Worm (Caenorhabditis elegans) whole organism, early embryonic: Measurements from ENCODE around the gene F32D1.3.

Experiments used
- B0310.2 ChIP-seq: sonication (generic microtip); optimal IDR thresholded peaks from 2 replicates; lab custom pipeline; 2016; ENCODE audit warnings: mild to moderate bottlenecking, missing genetic modification characterization, missing compliant biosample characterization
- ama-1 ChIP-seq: fragments of 150-350 bp; optimal IDR thresholded peaks from 2 replicates; lab custom pipeline; 2014
- flt-1 ChIP-seq: fragments of 200-800 bp; sonication (Bioruptor generic); IDR thresholded peaks from 2 replicates; pipeline ENCODE4 v1.3.6; 2022; ENCODE audit warnings: missing genetic modification characterization, missing compliant biosample characterization

DNA sequence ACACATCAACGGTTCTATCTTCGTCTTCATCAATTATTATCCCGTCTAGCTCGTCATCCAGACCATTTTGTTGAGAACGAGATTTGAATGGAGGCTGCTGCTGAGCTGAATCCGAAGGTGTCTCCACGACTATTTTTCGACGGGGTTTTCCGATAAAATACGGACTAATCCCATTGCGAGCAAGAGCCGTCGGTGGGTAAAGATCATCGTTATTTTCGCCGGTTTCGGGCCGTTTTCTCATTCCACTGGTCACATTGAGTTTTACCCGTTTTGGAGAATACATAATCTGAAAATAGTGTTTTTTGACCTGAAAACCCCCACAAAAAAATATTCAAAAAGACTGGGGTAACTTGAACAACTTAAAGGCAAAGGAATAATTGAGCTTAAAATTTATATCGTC lies 15.7 kb downstream of the F32D1.3 start, which contains the start of gene figl-1:
- TF ChIP-seq B0310.2 (no peak), flt-1 (no peak), ama-1 (no peak)
